Fruit fly (Drosophila melanogaster) whole organism, embryonic: ENCODE measurements around the gene CG8420.
A peak's percentile ranks its signal among the peaks of the same experiment; 100 is the strongest.

Source experiments
- Asciz ChIP-seq: fragments of 200-800 bp; sonication (Bioruptor generic); optimal IDR thresholded peaks from 2 replicates; lab custom pipeline; 2017; ENCODE audit warnings: missing biosample characterization, mild to moderate bottlenecking, missing genetic modification characterization, missing genetic modification reagents
- Atf3 ChIP-seq: fragments of 200-800 bp; sonication (Bioruptor generic); optimal IDR thresholded peaks from 3 replicates; lab custom pipeline; 2016; ENCODE audit warnings: missing biosample characterization, missing genetic modification characterization
- Bteb2 ChIP-seq: fragments of 200-800 bp; sonication (Bioruptor generic); optimal IDR thresholded peaks from 2 replicates; lab custom pipeline; 2016; ENCODE audit warnings: missing biosample characterization, missing genetic modification characterization
- CG12299 ChIP-seq: fragments of 200-800 bp; sonication (Bioruptor generic); optimal IDR thresholded peaks from 2 replicates; lab custom pipeline; 2018; ENCODE audit warnings: missing biosample characterization, mild to moderate bottlenecking, missing genetic modification characterization
- CG14014 ChIP-seq: fragments of 200-800 bp; sonication (Bioruptor generic); IDR thresholded peaks from 2 replicates; pipeline ENCODE4 v1.3.6; 2022; ENCODE audit warnings: missing biosample characterization, missing genetic modification characterization
- CG15011 ChIP-seq: fragments of 200-800 bp; sonication (Bioruptor generic); optimal IDR thresholded peaks from 3 replicates; lab custom pipeline; 2018; ENCODE audit warnings: missing biosample characterization, mild to moderate bottlenecking, missing genetic modification characterization
- CG15514 ChIP-seq: fragments of 200-800 bp; sonication (Bioruptor generic); optimal IDR thresholded peaks from 3 replicates; lab custom pipeline; 2017; ENCODE audit warnings: missing biosample characterization, missing genetic modification characterization, mild to moderate bottlenecking, moderate library complexity, missing genetic modification reagents
- CG17385 ChIP-seq: fragments of 200-800 bp; sonication (Bioruptor generic); optimal IDR thresholded peaks from 3 replicates; lab custom pipeline; 2018; ENCODE audit warnings: missing biosample characterization, mild to moderate bottlenecking, missing genetic modification characterization
- CG17568 ChIP-seq: fragments of 200-800 bp; sonication (Bioruptor generic); optimal IDR thresholded peaks from 2 replicates; lab custom pipeline; 2018; ENCODE audit warnings: missing biosample characterization, mild to moderate bottlenecking, missing genetic modification characterization, moderate library complexity
- CG2116 ChIP-seq: fragments of 200-800 bp; sonication (Bioruptor generic); optimal IDR thresholded peaks from 3 replicates; lab custom pipeline; 2018; ENCODE audit warnings: missing biosample characterization, mild to moderate bottlenecking, missing genetic modification characterization
- CG2678 ChIP-seq: fragments of 200-800 bp; sonication (Bioruptor generic); optimal IDR thresholded peaks from 3 replicates; lab custom pipeline; 2019; ENCODE audit warnings: missing biosample characterization, mild to moderate bottlenecking, missing genetic modification characterization, moderate library complexity
- CG2875 ChIP-seq: fragments of 200-800 bp; sonication (Bioruptor generic); optimal IDR thresholded peaks from 2 replicates; lab custom pipeline; 2017; ENCODE audit warnings: missing biosample characterization, mild to moderate bottlenecking, missing genetic modification characterization, missing genetic modification reagents
- CG32532 ChIP-seq: fragments of 200-800 bp; sonication (Bioruptor generic); IDR thresholded peaks from 2 replicates; pipeline ENCODE4 v1.3.6; 2022; ENCODE audit warnings: missing biosample characterization, missing genetic modification characterization
- CG6175 ChIP-seq: fragments of 200-800 bp; sonication (Bioruptor generic); IDR thresholded peaks from 3 replicates; pipeline ENCODE4 v1.3.6; 2022; ENCODE audit warnings: missing biosample characterization, missing genetic modification characterization
- CG6854 ChIP-seq: fragments of 200-800 bp; sonication (Bioruptor generic); optimal IDR thresholded peaks from 3 replicates; lab custom pipeline; 2017; ENCODE audit warnings: missing biosample characterization, mild to moderate bottlenecking, missing genetic modification characterization
- Dll ChIP-seq: fragments of 200-800 bp; sonication (Bioruptor generic); IDR thresholded peaks from 4 replicates; pipeline ENCODE4 v1.3.6; 2022; ENCODE audit warnings: missing biosample characterization, missing genetic modification characterization; ENCODE audit not compliant: partially characterized antibody
- Dp ChIP-seq: fragments of 200-800 bp; sonication (Bioruptor generic); optimal IDR thresholded peaks from 2 replicates; lab custom pipeline; 2018; ENCODE audit warnings: missing biosample characterization, mild to moderate bottlenecking, missing genetic modification characterization, moderate library complexity
- Fer3 ChIP-seq: fragments of 200-800 bp; sonication (Bioruptor generic); optimal IDR thresholded peaks from 2 replicates; lab custom pipeline; 2018; ENCODE audit warnings: missing biosample characterization, mild to moderate bottlenecking, missing genetic modification characterization, moderate library complexity
- Hr3 ChIP-seq: fragments of 200-800 bp; sonication (Bioruptor generic); optimal IDR thresholded peaks from 3 replicates; lab custom pipeline; 2016; ENCODE audit warnings: missing biosample characterization, missing genetic modification characterization
- Hr39 ChIP-seq: fragments of >200 bp; optimal IDR thresholded peaks from 2 replicates; lab custom pipeline; 2017
- Mrtf ChIP-seq: fragments of 200-800 bp; sonication (Bioruptor generic); IDR thresholded peaks from 3 replicates; pipeline ENCODE4 v1.3.6; 2022; ENCODE audit warnings: missing biosample characterization, missing genetic modification characterization
- Rfx ChIP-seq: fragments of 200-800 bp; sonication (Bioruptor generic); IDR thresholded peaks from 2 replicates; pipeline ENCODE4 v1.3.6; 2022; ENCODE audit warnings: missing biosample characterization, missing genetic modification characterization
- Xrp1 ChIP-seq: fragments of 200-800 bp; sonication (Bioruptor generic); IDR thresholded peaks from 2 replicates; pipeline ENCODE4 v1.3.6; 2022; ENCODE audit warnings: missing biosample characterization, missing genetic modification characterization
- ac ChIP-seq: fragments of 200-800 bp; sonication (Bioruptor generic); optimal IDR thresholded peaks from 3 replicates; lab custom pipeline; 2017; ENCODE audit warnings: missing biosample characterization, mild to moderate bottlenecking, missing genetic modification characterization
- ara ChIP-seq: fragments of 200-800 bp; sonication (Bioruptor generic); IDR thresholded peaks from 2 replicates; pipeline ENCODE4 v1.3.6; 2022; ENCODE audit warnings: missing biosample characterization, missing genetic modification characterization
- ase ChIP-seq: fragments of 200-800 bp; sonication (Bioruptor generic); IDR thresholded peaks from 3 replicates; pipeline ENCODE4 v1.3.6; 2022; ENCODE audit warnings: missing biosample characterization, missing genetic modification characterization
- bigmax ChIP-seq: fragments of 200-800 bp; sonication (Bioruptor generic); optimal IDR thresholded peaks from 2 replicates; lab custom pipeline; 2018; ENCODE audit warnings: missing biosample characterization, mild to moderate bottlenecking, missing genetic modification characterization
- croc ChIP-seq: fragments of 200-800 bp; sonication (Bioruptor generic); conservative IDR thresholded peaks from 3 replicates; pipeline ENCODE4 v1.3.6; 2022; ENCODE audit warnings: missing biosample characterization, missing genetic modification characterization
- danr ChIP-seq: fragments of 200-800 bp; sonication (Bioruptor generic); IDR thresholded peaks from 2 replicates; pipeline ENCODE4 v1.3.6; 2022; ENCODE audit warnings: missing biosample characterization, missing genetic modification characterization
- dati ChIP-seq: fragments of 200-800 bp; sonication (Bioruptor generic); IDR thresholded peaks from 2 replicates; pipeline ENCODE4 v1.3.6; 2022; ENCODE audit warnings: missing biosample characterization, missing genetic modification characterization
- disco-r ChIP-seq: fragments of 200-800 bp; sonication (Bioruptor generic); optimal IDR thresholded peaks from 2 replicates; lab custom pipeline; 2016; ENCODE audit warnings: missing biosample characterization, missing genetic modification characterization
- fu2 ChIP-seq: fragments of 200-800 bp; sonication (Bioruptor generic); optimal IDR thresholded peaks from 2 replicates; lab custom pipeline; 2016; ENCODE audit warnings: missing biosample characterization, missing genetic modification characterization
- h ChIP-seq: fragments of >200 bp; optimal IDR thresholded peaks from 2 replicates; lab custom pipeline; 2017
- lola ChIP-seq, 3 experiments: fragments of >200 bp in 2 of 3; fragments of 200-800 bp in 1 of 3; sonication (Bioruptor generic) in 1 of 3; optimal IDR thresholded peaks; 2 replicates each; lab custom pipeline; 2017 to 2019; ENCODE audit warnings: missing biosample characterization in 3 of 3, missing genetic modification characterization in 3 of 3, mild to moderate bottlenecking in 1 of 3, moderate library complexity in 1 of 3
- maf-S ChIP-seq: fragments of 200-800 bp; sonication (Bioruptor generic); optimal IDR thresholded peaks from 2 replicates; lab custom pipeline; 2016; ENCODE audit warnings: missing biosample characterization, missing genetic modification characterization
- mirr ChIP-seq: fragments of 200-800 bp; sonication (Bioruptor generic); optimal IDR thresholded peaks from 3 replicates; lab custom pipeline; 2018; ENCODE audit warnings: missing biosample characterization, mild to moderate bottlenecking, missing genetic modification characterization
- onecut ChIP-seq: fragments of 200-800 bp; sonication (Bioruptor generic); IDR thresholded peaks from 2 replicates; pipeline ENCODE4 v1.3.6; 2022; ENCODE audit warnings: missing biosample characterization, missing genetic modification characterization
- phol ChIP-seq: fragments of 200-800 bp; sonication (Bioruptor generic); optimal IDR thresholded peaks from 3 replicates; lab custom pipeline; 2018; ENCODE audit warnings: missing biosample characterization, mild to moderate bottlenecking, missing genetic modification characterization, moderate library complexity
- seq ChIP-seq: fragments of 200-800 bp; sonication (Bioruptor generic); IDR thresholded peaks from 2 replicates; pipeline ENCODE4 v1.3.6; 2022; ENCODE audit warnings: missing biosample characterization, missing genetic modification characterization
- sob ChIP-seq: fragments of 200-800 bp; sonication (Bioruptor generic); IDR thresholded peaks from 2 replicates; pipeline ENCODE4 v1.3.6; 2022; ENCODE audit warnings: missing biosample characterization, missing genetic modification characterization
- sqz ChIP-seq: fragments of 200-800 bp; sonication (Bioruptor generic); optimal IDR thresholded peaks from 3 replicates; lab custom pipeline; 2018; ENCODE audit warnings: missing biosample characterization, mild to moderate bottlenecking, missing genetic modification characterization
- stc ChIP-seq: fragments of 200-800 bp; sonication (Bioruptor generic); IDR thresholded peaks from 2 replicates; pipeline ENCODE4 v1.3.6; 2022; ENCODE audit warnings: missing biosample characterization, missing genetic modification characterization
- stwl ChIP-seq: fragments of 200-800 bp; sonication (Bioruptor generic); optimal IDR thresholded peaks from 3 replicates; lab custom pipeline; 2018; ENCODE audit warnings: missing biosample characterization, mild to moderate bottlenecking, missing genetic modification characterization, moderate library complexity
- tin ChIP-seq: fragments of 200-800 bp; sonication (Bioruptor generic); optimal IDR thresholded peaks from 3 replicates; lab custom pipeline; 2016; ENCODE audit warnings: missing biosample characterization, missing genetic modification characterization
- vvl ChIP-seq: fragments of 200-800 bp; sonication (Bioruptor generic); IDR thresholded peaks from 2 replicates; pipeline ENCODE4 v1.3.6; 2022; ENCODE audit warnings: missing biosample characterization, missing genetic modification characterization

Gene CG8420

DNA sequence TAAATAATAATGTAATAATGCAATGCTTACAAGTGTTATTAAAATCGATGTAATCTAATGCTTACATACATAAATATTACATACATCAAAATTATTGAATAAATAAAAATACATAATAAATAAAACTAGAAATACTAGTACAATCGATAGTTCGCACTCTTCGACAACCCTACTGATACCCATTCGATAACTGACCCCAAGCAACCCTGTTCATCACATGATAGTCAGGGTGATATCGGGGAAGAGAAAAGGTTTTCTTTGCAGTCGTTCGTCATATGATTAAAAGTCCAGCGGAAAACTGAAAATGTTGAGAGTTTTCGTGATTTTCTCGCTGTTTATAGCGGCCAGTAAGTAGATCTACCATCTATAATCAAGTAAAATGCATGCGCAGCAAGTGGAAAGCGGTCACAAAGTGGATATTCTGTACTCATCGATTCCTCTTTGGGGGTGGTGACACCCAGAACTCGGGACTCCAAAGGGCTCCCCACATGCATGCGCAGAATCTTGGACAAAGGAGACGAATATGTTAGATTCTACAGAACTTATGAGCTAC is 14.0 kb downstream of the CG8420 start, which contains the start of gene ATP6AP2 (continued):
- TF ChIP-seq Dll (GFP tag; lab: Robert Waterston, UW) (peak; percentile 78; the same call in 3 of the 4 replicates), Fer3 (tag; lab: Kevin White, UChicago) (peak; percentile 64), CG6854 (GFP tag; lab: Kevin White, UChicago) (no peak), CG15011 (GFP tag; lab: Kevin White, UChicago) (no peak), dati (GFP tag; lab: Robert Waterston, UW) (no peak), CG2116 (GFP tag; lab: Kevin White, UChicago) (peak; percentile 99), Hr39 (no peak), vvl (peak; percentile 77), ac (GFP tag; lab: Kevin White, UChicago) (no peak), Hr3 (GFP tag; lab: Kevin White, UChicago) (peak; percentile 52), mirr (peak; percentile 25), Bteb2 (GFP tag; lab: Kevin White, UChicago) (no peak), CG14014 (peak; percentile 53; the same call in 1 of the 2 replicates), Dp (GFP tag; lab: Kevin White, UChicago) (peak; percentile 37), ase (no peak; the same call in 2 of the 3 replicates), onecut (GFP tag; lab: Robert Waterston, UW) (peak; percentile 51), fu2 (GFP tag; lab: Kevin White, UChicago) (no peak), Atf3 (GFP tag; lab: Kevin White, UChicago) (no peak), CG2875 (peak; percentile 19), stc (GFP tag; lab: Robert Waterston, UW) (no peak; the same call in 1 of the 2 replicates), Xrp1 (GFP tag; lab: Robert Waterston, UW) (no peak), lola (GFP tag; optimal IDR thresholded peaks at IDR 0.05; lab: Kevin White, UChicago) (peak in 1 of 3 experiments; percentile 41), disco-r (GFP tag; lab: Kevin White, UChicago) (no peak), CG2678 (tag; lab: Kevin White, UChicago) (no peak), phol (peak; percentile 69), Asciz (GFP tag; lab: Kevin White, UChicago) (no peak), Rfx (peak; percentile 84), CG15514 (peak; percentile 59), h (no peak), CG17385 (GFP tag; lab: Kevin White, UChicago) (peak; percentile 38), seq (no peak), sob (GFP tag; lab: Robert Waterston, UW) (peak; percentile 85), danr (GFP tag; lab: Robert Waterston, UW) (no peak), CG12299 (tag; lab: Kevin White, UChicago) (peak; percentile 43), Mrtf (GFP tag; lab: Robert Waterston, UW) (peak; percentile 8; the same call in 1 of the 3 replicates), CG17568 (GFP tag; lab: Kevin White, UChicago) (no peak), ara (GFP tag; lab: Robert Waterston, UW) (no peak), stwl (peak; percentile 95), CG6175 (GFP tag; lab: Robert Waterston, UW) (no peak), bigmax (no peak), maf-S (GFP tag; lab: Kevin White, UChicago) (no peak), sqz (GFP tag; lab: Kevin White, UChicago) (no peak), CG32532 (GFP tag; lab: Robert Waterston, UW) (peak; percentile 66), tin (peak; percentile 58), croc (GFP tag; lab: Robert Waterston, UW) (no peak)
